Fruit fly (Drosophila melanogaster): Measurements from ENCODE around the gene CG17237.

DNA sequence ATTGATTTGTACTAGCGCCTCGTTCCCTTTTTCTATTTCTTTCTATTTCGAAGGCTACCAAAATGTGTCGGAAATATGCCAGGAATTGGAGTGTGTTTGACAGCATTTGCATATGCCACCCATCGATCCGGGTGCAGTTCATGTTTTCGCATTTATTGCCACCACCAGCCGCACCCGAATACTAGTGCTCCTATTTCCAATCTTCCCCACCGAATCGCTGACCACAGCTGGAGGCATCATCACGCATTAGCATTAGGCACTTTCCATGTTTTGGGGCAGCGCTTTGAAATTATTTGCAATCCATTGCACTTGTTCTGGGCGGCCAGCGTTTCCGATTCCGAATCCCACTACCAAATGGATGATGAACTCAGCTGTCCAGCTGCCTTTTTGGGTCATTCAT, 1.4 kb downstream of the CG17237 start, which contains the start of gene CG42658:
- no peak for TF ChIP-seq CG5953 (GFP tag; IDR thresholded peaks at IDR 0.05)
- TF ChIP-seq CG13296 (GFP tag; optimal IDR thresholded peaks at IDR 0.05): no peak
- no peak for TF ChIP-seq cwo (GFP tag; optimal IDR thresholded peaks at IDR 0.05)
- TF ChIP-seq fd96Cb (tag; optimal IDR thresholded peaks at IDR 0.05): no peak
- TF ChIP-seq B-H1 (GFP tag; IDR thresholded peaks at IDR 0.05): no peak
- TF ChIP-seq Nf-YA (GFP tag; IDR thresholded peaks at IDR 0.05): no peak
- no peak for TF ChIP-seq CG9876 (GFP tag; optimal IDR thresholded peaks at IDR 0.05)
- TF ChIP-seq CG11696 (GFP tag; IDR thresholded peaks at IDR 0.05): no peak
- no peak for TF ChIP-seq CG30431 (GFP tag; optimal IDR thresholded peaks at IDR 0.05)
- TF ChIP-seq ems (GFP tag; optimal IDR thresholded peaks at IDR 0.05): no peak
